Fruit fly (Drosophila melanogaster): ENCODE results near the gene RecQ4.
A peak's percentile ranks its signal among the peaks of the same experiment; 100 is the strongest.

Gene RecQ4

dm6 chr3L:8137448-8137906, 38.3 kb downstream of the RecQ4 start, which contains the start of the genes Setx and mus301 (continued):
- peak; percentile 76 for TF ChIP-seq CG18011 (GFP tag; optimal IDR thresholded peaks at IDR 0.05)
- TF ChIP-seq da (GFP tag; optimal IDR thresholded peaks at IDR 0.05) = peak; percentile 72
- peak; percentile 94 for TF ChIP-seq CG7928 (GFP tag; optimal IDR thresholded peaks at IDR 0.05)
- no peak for TF ChIP-seq pros (GFP tag; optimal IDR thresholded peaks at IDR 0.05)
- TF ChIP-seq Lpt (GFP tag; optimal IDR thresholded peaks at IDR 0.05) = no peak
- TF ChIP-seq Adf1 (GFP tag; IDR thresholded peaks at IDR 0.05) = peak; percentile 41
- peak; percentile 81 for TF ChIP-seq bcd (GFP tag; optimal IDR thresholded peaks at IDR 0.05)

- 0 out of 4 replicates have a peak, but pooled peaks have one; percentile 50 for TF ChIP-seq chinmo (GFP tag; IDR thresholded peaks at IDR 0.05; ENCODE audit: partially characterized antibody)
- TF ChIP-seq nom (GFP tag; optimal IDR thresholded peaks at IDR 0.05) = peak; percentile 14
- no peak for TF ChIP-seq pan (optimal IDR thresholded peaks at IDR 0.05)
- TF ChIP-seq pan (GFP tag; optimal IDR thresholded peaks at IDR 0.05 in 1 of 2, IDR thresholded peaks at IDR 0.05 in 1 of 2) = peak in 1 of 2 experiments; percentile 20
- TF ChIP-seq wek (GFP tag; optimal IDR thresholded peaks at IDR 0.05) = no peak
- no peak for TF ChIP-seq Dp (GFP tag; optimal IDR thresholded peaks at IDR 0.05)
- peak; percentile 44 to 54 for TF ChIP-seq Trl (optimal IDR thresholded peaks at IDR 0.05)
- TF ChIP-seq Trl (GFP tag; optimal IDR thresholded peaks at IDR 0.05) = no peak
- no peak for TF ChIP-seq CG3281 (GFP tag; optimal IDR thresholded peaks at IDR 0.05)
- TF ChIP-seq CG10274 (GFP tag; optimal IDR thresholded peaks at IDR 0.05) = no peak
- TF ChIP-seq CG32532 (GFP tag; IDR thresholded peaks at IDR 0.05) = 0 out of 2 replicates have a peak, but pooled peaks have one; percentile 27
- peak; percentile 38 for TF ChIP-seq CG12769 (tag; optimal IDR thresholded peaks at IDR 0.05)
- no peak for TF ChIP-seq sna (GFP tag; IDR thresholded peaks at IDR 0.05; ENCODE audit: partially characterized antibody)
- peak; percentile 69 for TF ChIP-seq Elba2 (GFP tag; optimal IDR thresholded peaks at IDR 0.05)
- TF ChIP-seq exex (tag; optimal IDR thresholded peaks at IDR 0.05) = peak; percentile 15
- peak; percentile 81 for TF ChIP-seq kah (GFP tag; optimal IDR thresholded peaks at IDR 0.05)
- TF ChIP-seq CG11504 (tag; optimal IDR thresholded peaks at IDR 0.05) = no peak
- TF ChIP-seq zfh1 (GFP tag; IDR thresholded peaks at IDR 0.05) = 0 out of 3 replicates have a peak, but pooled peaks have one; percentile 16
- TF ChIP-seq B-H2 (GFP tag; optimal IDR thresholded peaks at IDR 0.05) = peak; percentile 5
- no peak for TF ChIP-seq Lim3 (GFP tag; IDR thresholded peaks at IDR 0.05)
- TF ChIP-seq CG4707 (GFP tag; optimal IDR thresholded peaks at IDR 0.05) = no peak
- TF ChIP-seq CG32767 (GFP tag; IDR thresholded peaks at IDR 0.05) = peak; percentile 22; the same call in 1 of the 2 replicates
- TF ChIP-seq dati (GFP tag; IDR thresholded peaks at IDR 0.05) = no peak
- TF ChIP-seq CG3407 (GFP tag; optimal IDR thresholded peaks at IDR 0.05) = no peak
- TF ChIP-seq seq (GFP tag; IDR thresholded peaks at IDR 0.05) = 0 out of 2 replicates have a peak, but pooled peaks have one; percentile 6
- TF ChIP-seq Gug (GFP tag; IDR thresholded peaks at IDR 0.05) = no peak
Observed at dm6 chr3L:8128396-8129050, 47.3 kb downstream of the RecQ4 start.

dm6 chr3L:8127712-8128210, 48.0 kb downstream of the RecQ4 start, which contains the start of the genes Cds and Uba2:
Gene Cds (plus strand): TSS chr3L:8127762.
Gene Uba2 (minus strand): TSS chr3L:8127818.
- peak; percentile 94 for TF ChIP-seq Fer3 (tag; optimal IDR thresholded peaks at IDR 0.05)
- peak; percentile 75 for TF ChIP-seq CG8281 (tag; optimal IDR thresholded peaks at IDR 0.05)
- TF ChIP-seq Dip2 (GFP tag; IDR thresholded peaks at IDR 0.05) = no peak
- peak; percentile 90 for TF ChIP-seq CG1602 (GFP tag; optimal IDR thresholded peaks at IDR 0.05)
- peak; percentile 87 for TF ChIP-seq Six4 (GFP tag; optimal IDR thresholded peaks at IDR 0.05)
- peak; percentile 70 for TF ChIP-seq slp2 (GFP tag; optimal IDR thresholded peaks at IDR 0.05)
- peak; percentile 62 for TF ChIP-seq run (tag; optimal IDR thresholded peaks at IDR 0.05)
- peak; percentile 95 for TF ChIP-seq NfI (GFP tag; optimal IDR thresholded peaks at IDR 0.05)
- peak; percentile 69 for TF ChIP-seq Nf-YA (GFP tag; IDR thresholded peaks at IDR 0.05)
- TF ChIP-seq Usf (GFP tag; optimal IDR thresholded peaks at IDR 0.05) = peak; percentile 74
- peak; percentile 93 for TF ChIP-seq CG15269 (tag; optimal IDR thresholded peaks at IDR 0.05)
- TF ChIP-seq HHEX (GFP tag; optimal IDR thresholded peaks at IDR 0.05) = peak; percentile 93
- TF ChIP-seq gcm (GFP tag; optimal IDR thresholded peaks at IDR 0.05) = peak; percentile 88
- peak; percentile 65 for TF ChIP-seq ro (GFP tag; IDR thresholded peaks at IDR 0.05)
- TF ChIP-seq peb (GFP tag; IDR thresholded peaks at IDR 0.05) = no peak
- TF ChIP-seq CG3838 (GFP tag; optimal IDR thresholded peaks at IDR 0.05) = peak; percentile 62
